Worm (Caenorhabditis elegans): ENCODE data around the gene R07B1.9.
A peak's percentile ranks its signal among the peaks of the same experiment; 100 is the strongest.

R07B1.9 gene

DNA sequence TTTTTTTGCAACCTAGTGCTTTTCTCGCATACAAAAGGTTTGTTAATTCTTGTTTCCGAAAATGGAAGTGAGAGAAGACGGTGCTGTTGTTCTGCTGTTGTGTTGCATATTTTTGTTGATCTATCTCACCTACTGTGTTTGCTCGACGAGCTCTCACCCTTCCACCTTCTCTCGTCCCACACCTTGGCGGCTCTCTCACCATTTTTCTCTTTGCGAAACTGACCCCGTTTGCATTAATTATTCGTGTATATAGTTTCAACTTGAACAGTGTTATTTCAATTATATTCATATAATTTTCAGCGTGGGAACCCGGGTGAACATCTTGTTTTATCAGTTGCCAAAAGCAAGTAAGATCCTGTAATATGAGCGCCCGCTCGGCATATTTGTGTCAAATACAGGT is at the start of gene R07B1.9:
R07B1.9 (plus strand) TSS at position 301 of the 400 bp plus-strand sequence.
- no peak for TF ChIP-seq him-1 (tag; optimal IDR thresholded peaks at IDR 0.05)
- TF ChIP-seq W03F9.2 (tag; optimal IDR thresholded peaks at IDR 0.05): no peak
- TF ChIP-seq dao-5 (tag; optimal IDR thresholded peaks at IDR 0.05): no peak

DNA sequence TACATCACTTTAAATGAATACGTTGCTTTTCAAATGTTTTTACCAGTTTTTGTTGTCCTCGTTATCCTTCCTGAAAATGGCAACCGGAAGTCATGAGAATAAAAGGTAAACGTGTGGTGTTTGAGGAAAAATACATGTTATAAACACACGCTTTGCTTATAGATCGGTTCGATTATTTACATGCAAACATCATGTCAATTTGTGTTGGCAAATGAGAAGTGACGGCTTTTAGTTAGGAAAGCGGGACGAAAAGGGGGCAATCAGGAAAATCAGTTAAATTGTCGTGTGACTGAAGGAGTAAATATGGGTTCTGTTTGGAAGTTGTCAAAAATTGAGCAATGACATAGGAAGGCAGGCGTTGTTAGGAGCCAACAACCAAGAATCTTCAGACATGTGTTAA is 46.0 kb upstream of the R07B1.9 start, which contains the start of gene rrc-1:
rrc-1 (minus strand) TSS at position 74 of the 400 bp plus-strand sequence.
- TF ChIP-seq W03F9.2 (tag; optimal IDR thresholded peaks at IDR 0.05) (no peak), him-1 (tag; optimal IDR thresholded peaks at IDR 0.05) (no peak), dao-5 (tag; optimal IDR thresholded peaks at IDR 0.05) (no peak)

DNA sequence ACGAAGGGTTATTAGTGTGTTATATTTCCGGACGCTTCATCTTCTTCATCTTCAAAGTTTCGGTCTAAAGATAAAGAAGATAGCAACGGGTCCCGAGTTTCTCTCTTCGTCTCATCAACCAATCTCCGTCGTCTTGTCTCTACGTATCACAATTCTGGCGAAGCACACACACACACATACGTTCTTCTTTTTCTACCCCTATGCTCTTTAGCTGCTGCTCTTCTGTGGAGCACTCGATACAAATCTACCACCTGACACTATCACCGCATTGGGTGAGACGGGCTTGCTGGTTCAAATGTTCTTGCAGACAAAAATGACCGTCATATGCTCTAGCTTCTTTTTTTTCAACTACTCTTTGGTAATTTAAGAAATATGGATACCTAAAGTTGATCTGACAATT is 44.8 kb upstream of the R07B1.9 start:
- no peak for TF ChIP-seq dao-5 (tag; optimal IDR thresholded peaks at IDR 0.05)
- no peak for TF ChIP-seq W03F9.2 (tag; optimal IDR thresholded peaks at IDR 0.05)
- no peak for TF ChIP-seq him-1 (tag; optimal IDR thresholded peaks at IDR 0.05)

DNA sequence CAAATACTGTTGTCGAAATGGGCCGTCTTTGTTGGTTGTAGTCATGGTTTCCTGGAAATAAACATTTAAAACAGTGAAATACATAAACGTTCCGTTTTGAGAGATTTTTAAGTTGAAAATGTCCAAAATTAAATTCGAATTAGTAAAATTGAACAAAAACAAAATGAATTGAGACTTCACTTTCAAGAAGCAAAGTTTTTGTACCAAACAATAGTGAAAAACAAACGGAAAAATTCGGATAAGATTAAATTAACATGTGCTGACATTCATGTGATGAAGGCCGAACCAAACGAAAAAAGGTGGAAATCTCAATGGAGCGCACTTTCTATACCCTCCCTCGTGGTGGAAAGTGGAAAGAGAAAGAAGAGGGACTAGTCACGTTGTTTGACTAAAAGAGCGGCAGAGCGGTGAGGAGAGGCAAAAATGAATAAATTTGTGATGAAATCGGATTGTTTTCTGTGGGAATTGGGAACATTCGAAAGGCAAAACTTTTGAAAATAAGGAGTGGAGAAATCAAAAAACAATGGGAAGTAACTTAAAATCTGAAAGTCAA is 39.2 kb upstream of the R07B1.9 start, which contains the start of gene ipla-2:
ipla-2 (minus strand) TSS at position 51 of the 553 bp plus-strand sequence.
- TF ChIP-seq him-1 (tag; optimal IDR thresholded peaks at IDR 0.05): no peak
- TF ChIP-seq W03F9.2 (tag; optimal IDR thresholded peaks at IDR 0.05): peak; percentile 72
- no peak for TF ChIP-seq dao-5 (tag; optimal IDR thresholded peaks at IDR 0.05)

DNA sequence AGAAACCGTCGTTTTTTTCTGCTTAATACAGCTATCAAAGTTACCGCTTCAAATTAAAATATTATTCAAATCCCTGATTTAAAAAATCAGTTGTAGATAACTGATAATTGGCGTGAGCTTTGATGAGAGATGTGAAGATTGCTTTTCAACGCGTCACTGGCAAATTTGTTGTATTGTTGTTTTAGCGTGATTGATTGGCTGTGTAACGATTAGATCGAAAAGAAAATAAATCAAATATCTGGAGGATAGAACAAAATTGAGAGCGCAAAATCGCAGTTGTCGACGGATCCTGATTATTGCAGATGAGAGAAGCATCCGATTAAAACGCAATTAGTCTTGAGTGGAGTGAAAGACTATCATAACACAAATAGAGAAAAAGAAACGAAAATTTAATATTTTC is 36.4 kb upstream of the R07B1.9 start:
- TF ChIP-seq dao-5 (tag; optimal IDR thresholded peaks at IDR 0.05): no peak
- TF ChIP-seq W03F9.2 (tag; optimal IDR thresholded peaks at IDR 0.05): no peak
- no peak for TF ChIP-seq him-1 (tag; optimal IDR thresholded peaks at IDR 0.05)

DNA sequence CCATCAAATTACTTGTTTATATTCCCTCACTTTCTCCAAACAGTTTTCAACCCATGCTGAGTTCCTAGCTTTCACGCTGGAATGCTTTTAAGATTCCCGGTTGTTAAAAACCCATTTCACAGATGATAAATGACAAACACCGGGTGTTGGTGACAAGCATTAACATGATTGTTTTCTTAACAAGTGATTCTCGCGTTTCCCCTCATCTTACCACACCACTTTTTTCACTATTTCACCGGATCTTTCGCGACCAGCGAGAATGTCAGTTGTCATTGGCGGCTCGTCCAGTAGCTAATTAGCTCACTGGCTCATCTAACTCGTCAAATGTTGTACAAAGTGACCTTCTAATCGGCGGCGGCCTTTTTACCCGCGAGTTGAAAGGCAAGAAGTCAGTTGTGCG is 35.1 kb upstream of the R07B1.9 start:
- TF ChIP-seq W03F9.2 (tag; optimal IDR thresholded peaks at IDR 0.05) (no peak), him-1 (tag; optimal IDR thresholded peaks at IDR 0.05) (no peak), dao-5 (tag; optimal IDR thresholded peaks at IDR 0.05) (no peak)

DNA sequence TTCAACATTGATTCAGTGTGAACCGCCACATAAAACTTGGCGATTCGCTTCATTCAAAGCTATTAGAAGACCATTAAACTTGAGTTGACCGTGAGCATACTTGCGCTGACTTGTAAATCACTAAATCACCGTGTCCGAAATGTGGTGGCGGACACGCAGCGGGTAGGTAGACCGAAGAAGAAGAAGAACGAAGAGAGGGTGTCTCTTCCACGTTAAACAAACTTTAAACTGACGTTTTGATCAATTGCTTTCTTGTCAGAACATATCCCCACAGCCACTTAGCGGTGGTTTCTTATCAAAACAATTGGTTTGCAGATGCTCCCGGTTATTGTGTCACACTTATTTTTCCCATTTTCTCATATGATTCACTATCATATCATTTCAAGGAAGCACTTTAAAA is 33.6 kb upstream of the R07B1.9 start:
- TF ChIP-seq dao-5 (tag; optimal IDR thresholded peaks at IDR 0.05) (no peak), him-1 (tag; optimal IDR thresholded peaks at IDR 0.05) (no peak), W03F9.2 (tag; optimal IDR thresholded peaks at IDR 0.05) (no peak)

DNA sequence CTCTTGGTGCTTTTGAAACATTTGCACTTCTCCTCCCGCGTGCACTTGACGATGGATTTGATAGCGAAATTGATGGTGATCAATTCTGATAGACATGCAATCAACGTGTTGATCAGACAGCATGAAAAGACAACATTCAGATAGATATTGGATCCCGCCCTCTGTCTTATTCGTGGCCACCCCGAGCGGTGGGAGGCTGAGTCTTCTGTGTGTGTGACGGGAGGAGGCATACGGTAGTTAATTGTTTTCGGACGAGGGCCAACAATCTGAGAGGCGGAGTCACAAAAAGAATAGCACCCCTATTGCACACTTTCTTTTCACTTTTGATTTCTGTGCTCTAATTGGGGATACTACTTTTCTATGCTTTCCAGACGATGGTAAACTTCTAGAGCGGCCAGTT is 31.3 kb upstream of the R07B1.9 start:
- TF ChIP-seq him-1 (tag; optimal IDR thresholded peaks at IDR 0.05) (no peak), dao-5 (tag; optimal IDR thresholded peaks at IDR 0.05) (no peak), W03F9.2 (tag; optimal IDR thresholded peaks at IDR 0.05) (no peak)

DNA sequence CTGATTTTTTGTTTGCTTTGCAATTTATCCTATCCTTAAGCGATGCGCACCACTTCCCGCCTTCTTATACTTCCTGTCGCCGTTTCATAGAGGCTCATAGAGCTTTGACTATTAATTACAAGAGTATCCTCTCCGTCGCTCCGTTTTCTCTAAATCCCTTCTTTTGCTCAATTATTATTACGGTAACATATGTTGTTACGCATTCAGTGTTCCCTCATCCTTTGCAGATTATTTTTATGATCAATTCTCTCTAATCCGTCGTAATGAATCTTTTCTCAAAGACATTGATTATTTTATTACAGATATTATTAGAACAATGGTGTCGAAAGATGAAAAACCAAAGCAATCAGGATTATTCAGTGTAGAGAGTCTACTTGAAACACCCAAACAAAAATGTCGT is 30.2 kb upstream of the R07B1.9 start, which contains the start of gene vab-15:
vab-15 (plus strand) TSS at position 301 of the 400 bp plus-strand sequence.
- TF ChIP-seq him-1 (tag; optimal IDR thresholded peaks at IDR 0.05) (no peak), W03F9.2 (tag; optimal IDR thresholded peaks at IDR 0.05) (no peak), dao-5 (tag; optimal IDR thresholded peaks at IDR 0.05) (no peak)

DNA sequence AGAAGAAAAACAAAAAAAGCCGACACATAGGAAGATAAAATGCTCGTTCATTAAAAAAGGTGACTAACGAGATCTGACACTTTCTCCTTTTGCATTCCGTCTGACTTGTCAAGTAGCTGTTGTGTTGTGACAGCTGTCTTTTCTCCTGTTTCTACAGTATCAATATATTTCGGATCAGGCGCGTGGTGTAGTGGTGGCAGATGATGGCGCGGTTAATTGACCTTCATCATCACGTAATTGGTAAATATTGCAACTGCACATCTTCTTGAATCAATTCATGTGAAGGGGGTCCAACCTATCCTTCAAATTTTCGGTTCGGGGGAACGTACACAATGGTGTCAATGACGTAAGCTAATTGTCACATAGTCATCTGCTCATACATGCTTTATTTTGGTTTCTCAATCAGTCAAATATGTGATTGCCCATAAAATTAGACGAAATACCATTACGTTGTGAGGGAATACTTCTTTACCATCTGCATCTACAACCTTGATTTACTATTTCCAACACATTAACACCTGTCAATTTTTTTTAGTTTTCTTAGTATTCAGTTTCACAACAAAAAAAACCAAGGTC is 28.9 kb upstream of the R07B1.9 start:
- TF ChIP-seq him-1 (tag; optimal IDR thresholded peaks at IDR 0.05) (no peak), W03F9.2 (tag; optimal IDR thresholded peaks at IDR 0.05) (no peak), dao-5 (tag; optimal IDR thresholded peaks at IDR 0.05) (no peak)

DNA sequence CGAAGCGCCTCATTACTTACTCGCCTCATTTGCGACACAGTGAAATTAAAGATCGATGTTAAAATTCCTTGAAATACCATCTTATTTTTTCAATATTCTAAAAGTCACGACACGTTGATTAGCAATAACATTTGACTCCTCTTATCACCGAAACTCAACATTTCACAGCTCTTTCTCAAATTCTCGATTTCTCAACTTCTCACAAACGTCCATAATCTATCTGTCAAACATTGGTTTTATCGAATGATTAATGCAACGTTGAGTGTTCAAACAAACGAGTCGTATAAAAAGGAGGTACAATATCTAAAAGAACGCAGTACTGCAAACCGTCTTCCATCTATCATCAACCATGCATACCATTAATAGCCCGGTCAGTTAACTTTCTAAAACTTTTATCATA is 27.0 kb upstream of the R07B1.9 start, which contains the start of gene lec-8:
lec-8 (plus strand) TSS at position 314 of the 400 bp plus-strand sequence.
- no peak for TF ChIP-seq W03F9.2 (tag; optimal IDR thresholded peaks at IDR 0.05)
- TF ChIP-seq him-1 (tag; optimal IDR thresholded peaks at IDR 0.05): no peak
- no peak for TF ChIP-seq dao-5 (tag; optimal IDR thresholded peaks at IDR 0.05)

DNA sequence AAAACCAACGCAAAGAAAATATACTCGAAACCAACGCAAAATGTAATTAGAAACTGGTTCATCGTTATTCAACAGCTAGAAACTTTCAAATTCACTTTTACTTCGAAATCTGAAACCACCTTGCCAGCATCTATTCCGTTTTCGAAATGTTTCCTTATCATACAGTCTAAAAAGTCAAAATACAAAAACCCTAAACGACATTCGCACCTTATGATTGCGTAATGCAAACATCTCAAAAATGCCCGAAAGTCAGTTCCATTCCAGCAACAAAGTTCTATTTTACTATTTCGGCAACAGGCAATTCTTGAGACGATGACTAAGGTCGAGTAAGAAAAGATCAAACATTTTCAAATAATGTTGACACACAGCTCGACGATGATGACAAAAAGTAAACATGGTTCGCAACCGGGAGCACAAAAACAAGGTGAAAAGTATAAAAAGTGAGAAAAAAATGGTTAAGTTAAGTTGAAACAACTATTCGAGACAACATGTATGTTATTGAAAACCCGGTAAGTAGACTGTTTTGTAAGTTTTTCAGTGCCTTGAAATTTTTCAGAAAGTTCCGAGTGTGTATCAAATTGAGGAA is 25.4 kb upstream of the R07B1.9 start, which contains the start of gene lec-7:
lec-7 (plus strand) TSS at position 297 of the 586 bp plus-strand sequence.
- TF ChIP-seq W03F9.2 (tag; optimal IDR thresholded peaks at IDR 0.05) (no peak), dao-5 (tag; optimal IDR thresholded peaks at IDR 0.05) (no peak)

DNA sequence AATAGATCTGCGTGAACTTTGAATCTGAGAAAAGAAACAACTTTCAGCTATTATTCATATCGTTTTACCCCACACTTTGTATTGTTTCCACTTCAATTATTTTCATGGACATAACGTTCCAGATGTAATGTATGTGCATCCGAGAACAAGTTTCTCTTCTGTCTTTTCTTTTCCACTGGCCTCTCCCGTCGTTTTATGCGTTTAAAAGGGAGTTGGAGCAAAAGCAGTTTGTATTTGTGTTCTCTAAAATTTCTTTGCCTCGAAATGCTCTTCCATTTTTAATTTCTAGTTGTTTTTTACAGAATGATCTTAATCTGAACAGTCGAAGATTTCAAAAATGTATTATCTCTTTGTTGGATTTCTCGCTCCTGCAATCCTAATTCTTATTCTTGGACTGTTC is 20.6 kb upstream of the R07B1.9 start, which contains the start of gene R07B1.11:
R07B1.11 (plus strand) TSS at position 301 of the 400 bp plus-strand sequence.
- TF ChIP-seq dao-5 (tag; optimal IDR thresholded peaks at IDR 0.05): no peak
- TF ChIP-seq W03F9.2 (tag; optimal IDR thresholded peaks at IDR 0.05): no peak
- no peak for TF ChIP-seq him-1 (tag; optimal IDR thresholded peaks at IDR 0.05)

DNA sequence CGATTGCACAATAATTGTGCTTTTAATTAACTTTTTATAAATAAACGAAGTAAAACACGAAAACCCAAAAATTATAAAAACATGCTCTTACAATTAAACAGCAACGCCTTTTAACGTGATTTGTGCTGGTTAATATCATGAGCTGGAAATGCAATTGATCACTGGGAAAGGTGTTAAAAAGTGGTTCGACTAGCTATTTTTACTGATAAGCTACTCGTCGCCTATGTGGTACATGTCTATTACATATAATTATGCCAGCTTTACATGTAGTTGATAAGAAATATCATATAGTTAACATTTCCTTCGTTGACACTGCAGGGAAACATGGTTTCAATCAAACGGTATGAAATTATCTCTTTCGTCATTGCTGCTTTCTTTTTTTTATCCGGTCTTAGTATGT is 19.1 kb upstream of the R07B1.9 start, which contains the start of gene scav-5:
scav-5 (plus strand) TSS at position 297 of the 400 bp plus-strand sequence.
- TF ChIP-seq dao-5 (tag; optimal IDR thresholded peaks at IDR 0.05): no peak
- TF ChIP-seq him-1 (tag; optimal IDR thresholded peaks at IDR 0.05): no peak
